Worm (Caenorhabditis elegans): ENCODE results near the gene F09F9.1.
A peak's percentile ranks its signal among the peaks of the same experiment; 100 is the strongest.

The F09F9.1 gene

DNA sequence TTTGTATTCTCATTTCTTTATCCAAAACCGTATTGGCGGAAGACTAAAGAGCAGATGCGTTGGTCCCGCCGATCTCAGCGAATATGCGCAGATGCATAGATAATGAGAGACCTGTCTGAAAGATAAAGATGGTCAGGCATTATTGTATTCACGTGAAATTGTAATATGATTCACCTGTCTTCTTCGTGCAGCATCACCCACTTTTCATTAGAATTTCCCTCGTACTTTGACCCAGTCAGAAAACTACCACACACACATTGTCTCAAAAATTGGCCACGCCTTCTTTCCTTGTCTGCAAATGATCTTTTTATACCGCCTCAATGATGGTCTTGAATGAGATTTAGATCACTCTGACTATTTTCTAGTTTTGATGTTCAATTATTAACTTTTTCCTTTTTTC lies 30.9 kb downstream of the F09F9.1 start (continued):
- no peak for TF ChIP-seq daf-16 (GFP tag; optimal IDR thresholded peaks at IDR 0.05)
- TF ChIP-seq daf-16 (tag; optimal IDR thresholded peaks at IDR 0.05): peak; percentile 9
- no peak for TF ChIP-seq ceh-82 (tag; optimal IDR thresholded peaks at IDR 0.05)
- TF ChIP-seq pha-4 (GFP tag; IDR thresholded peaks at IDR 0.05): no peak
- TF ChIP-seq pha-4 (tag; optimal IDR thresholded peaks at IDR 0.05): no peak
- TF ChIP-seq mes-2 (tag; optimal IDR thresholded peaks at IDR 0.05; ENCODE audit: poor library complexity, severe bottlenecking): no peak
- no peak for TF ChIP-seq ceh-44 (GFP tag; IDR thresholded peaks at IDR 0.05)
- no peak for TF ChIP-seq T20F7.1 (GFP tag; optimal IDR thresholded peaks at IDR 0.05)
- no peak for TF ChIP-seq dve-1 (tag; optimal IDR thresholded peaks at IDR 0.05; ENCODE audit: insufficient read depth)
- TF ChIP-seq skn-1 (tag; optimal IDR thresholded peaks at IDR 0.05): no peak
- no peak for TF ChIP-seq daf-12 (tag; optimal IDR thresholded peaks at IDR 0.05)
- no peak for TF ChIP-seq saeg-2 (GFP tag; IDR thresholded peaks at IDR 0.05)
- TF ChIP-seq nhr-42 (GFP tag; IDR thresholded peaks at IDR 0.05): no peak
- TF ChIP-seq nhr-76 (tag; optimal IDR thresholded peaks at IDR 0.05): no peak
- no peak for TF ChIP-seq arid-1 (GFP tag; conservative IDR thresholded peaks at IDR 0.05)
- no peak for TF ChIP-seq fkh-10 (GFP tag; optimal IDR thresholded peaks at IDR 0.05)
- TF ChIP-seq unc-62 (GFP tag; optimal IDR thresholded peaks at IDR 0.05 in 1 of 2): peak in 1 of 2 experiments; percentile 58
- no peak for TF ChIP-seq unc-62 (tag; optimal IDR thresholded peaks at IDR 0.05)
- no peak for TF ChIP-seq unc-39 (tag; optimal IDR thresholded peaks at IDR 0.05)
- TF ChIP-seq nhr-25 (tag; optimal IDR thresholded peaks at IDR 0.05; ENCODE audit: borderline replicate concordance, insufficient read depth): peak; percentile 23
- TF ChIP-seq pqm-1 (tag; optimal IDR thresholded peaks at IDR 0.05): no peak
- TF ChIP-seq egl-27 (tag; optimal IDR thresholded peaks at IDR 0.05): no peak
- peak; percentile 44; the same call in 1 of the 2 replicates for TF ChIP-seq mxl-2 (GFP tag; conservative IDR thresholded peaks at IDR 0.05)
- no peak for TF ChIP-seq F10B5.3 (tag; optimal IDR thresholded peaks at IDR 0.05)
- TF ChIP-seq ctbp-1 (GFP tag; IDR thresholded peaks at IDR 0.05): no peak
- TF ChIP-seq lin-38 (GFP tag; IDR thresholded peaks at IDR 0.05): no peak
- TF ChIP-seq Y75B8A.6 (GFP tag; IDR thresholded peaks at IDR 0.05): no peak; the same call in 1 of the 2 replicates
- TF ChIP-seq snpc-1.2 (GFP tag; IDR thresholded peaks at IDR 0.05): no peak
- TF ChIP-seq aha-1 (tag): peak; percentile 29
- no peak for TF ChIP-seq jun-1 (tag; optimal IDR thresholded peaks at IDR 0.05)
- no peak for TF ChIP-seq lin-29 (GFP tag; IDR thresholded peaks at IDR 0.05)
- no peak for TF ChIP-seq tag-97 (GFP tag; IDR thresholded peaks at IDR 0.05)
- TF ChIP-seq duxl-1 (tag; optimal IDR thresholded peaks at IDR 0.05; ENCODE audit: poor library complexity): no peak
- no peak for TF ChIP-seq nhr-28 (tag; optimal IDR thresholded peaks at IDR 0.05)
- no peak for TF ChIP-seq zag-1 (tag; optimal IDR thresholded peaks at IDR 0.05)
- no peak for TF ChIP-seq lim-7 (GFP tag; IDR thresholded peaks at IDR 0.05)
- no peak for TF ChIP-seq aly-2 (tag; optimal IDR thresholded peaks at IDR 0.05)
- TF ChIP-seq ztf-11 (tag; optimal IDR thresholded peaks at IDR 0.05): no peak

DNA sequence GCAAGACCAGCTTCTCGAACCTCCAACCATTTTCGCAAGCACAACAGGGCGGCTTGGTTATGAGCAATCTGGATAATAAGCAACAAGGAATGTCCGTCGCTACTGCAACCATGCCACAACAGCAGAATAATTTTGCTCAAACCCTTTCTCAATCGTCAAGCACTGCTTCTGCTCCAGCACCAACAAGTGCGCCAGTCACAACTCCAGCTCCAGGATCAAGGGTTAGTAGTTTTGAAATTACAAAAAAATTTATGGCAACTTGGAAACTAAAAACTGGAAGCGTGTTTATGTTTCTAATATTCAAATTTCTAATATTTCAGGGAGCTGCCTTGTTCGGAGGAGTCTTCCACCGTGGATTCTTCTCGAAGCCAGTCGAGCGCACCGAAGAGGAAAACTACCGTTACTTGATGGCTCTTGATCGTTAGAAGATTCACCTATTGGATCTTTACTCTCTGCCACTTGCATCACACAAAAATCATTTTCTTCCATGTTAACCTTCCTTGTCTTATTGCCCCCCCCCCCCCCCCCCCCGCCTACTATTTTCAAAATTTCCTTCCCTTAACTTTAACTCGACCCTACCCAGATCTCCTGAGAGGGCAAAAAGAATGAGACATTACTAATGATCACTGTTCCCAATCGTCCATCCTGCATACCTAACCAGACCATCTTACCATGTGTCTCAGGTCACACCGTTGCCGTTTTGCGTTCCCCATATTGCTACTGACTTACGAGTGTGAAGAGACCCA lies 31.8 kb downstream of the F09F9.1 start:
- peak in 1 of 2 experiments; percentile 1 for TF ChIP-seq lsy-2 (tag; optimal IDR thresholded peaks at IDR 0.05)
- no peak for TF ChIP-seq daf-16 (GFP tag; optimal IDR thresholded peaks at IDR 0.05)
- TF ChIP-seq daf-16 (tag; optimal IDR thresholded peaks at IDR 0.05): peak; percentile 0
- no peak for TF ChIP-seq nhr-237 (tag; optimal IDR thresholded peaks at IDR 0.05)
- TF ChIP-seq F49E8.2 (tag; optimal IDR thresholded peaks at IDR 0.05; ENCODE audit: borderline replicate concordance): no peak
- no peak for TF ChIP-seq hif-1 (tag; optimal IDR thresholded peaks at IDR 0.05)
- no peak for TF ChIP-seq mep-1 (tag; optimal IDR thresholded peaks at IDR 0.05)
- peak; percentile 97 for TF ChIP-seq aha-1 (tag)
- TF ChIP-seq hmg-1.1 (GFP tag; IDR thresholded peaks at IDR 0.05): 0 out of 2 replicates have a peak, but pooled peaks have one; percentile 21
- no peak for TF ChIP-seq mes-2 (tag; optimal IDR thresholded peaks at IDR 0.05; ENCODE audit: poor library complexity, severe bottlenecking)
- TF ChIP-seq F26F4.8 (GFP tag; conservative IDR thresholded peaks at IDR 0.05): no peak
- TF ChIP-seq D1046.2 (GFP tag; IDR thresholded peaks at IDR 0.05): no peak
- TF ChIP-seq F37D6.2 (tag; optimal IDR thresholded peaks at IDR 0.05): peak; percentile 7
- TF ChIP-seq pha-4 (GFP tag; IDR thresholded peaks at IDR 0.05): 0 out of 2 replicates have a peak, but pooled peaks have one; percentile 4
- no peak for TF ChIP-seq pha-4 (tag; optimal IDR thresholded peaks at IDR 0.05)
- no peak for TF ChIP-seq lim-7 (GFP tag; IDR thresholded peaks at IDR 0.05)
- no peak for TF ChIP-seq F10B5.3 (tag; optimal IDR thresholded peaks at IDR 0.05)
- TF ChIP-seq ceh-82 (tag; optimal IDR thresholded peaks at IDR 0.05): no peak
- TF ChIP-seq lin-39 (tag; optimal IDR thresholded peaks at IDR 0.05): no peak
- peak; percentile 29; the same call in 1 of the 2 replicates for TF ChIP-seq T26A8.4 (GFP tag; IDR thresholded peaks at IDR 0.05)

Data from whole organism, L4 larva.